Worm (Caenorhabditis elegans) whole organism, L4/young adult: ENCODE data around the gene hch-1.

Experiments
- W03F9.2 ChIP-seq: fragments of 150-350 bp; optimal IDR thresholded peaks from 2 replicates; lab custom pipeline; 2014; ENCODE audit warnings: missing biosample characterization, missing genetic modification characterization
- him-1 ChIP-seq: sonication (generic microtip); optimal IDR thresholded peaks from 2 replicates; lab custom pipeline; 2016; ENCODE audit warnings: missing genotype, missing genetic modification reagents, missing genetic modification characterization, missing compliant biosample characterization

- no peak for TF ChIP-seq him-1 (tag; lab: Kevin White, UChicago)
- no peak for TF ChIP-seq W03F9.2 (tag; lab: Kevin White, UChicago)
These were observed 11.4 kb upstream of the hch-1 start, which contains the start of gene atrn-1 for ce11 chrX:14711168-14711629.
